Worm (Caenorhabditis elegans): Measurements from ENCODE around the gene F10G7.5.

F10G7.5 gene

DNA sequence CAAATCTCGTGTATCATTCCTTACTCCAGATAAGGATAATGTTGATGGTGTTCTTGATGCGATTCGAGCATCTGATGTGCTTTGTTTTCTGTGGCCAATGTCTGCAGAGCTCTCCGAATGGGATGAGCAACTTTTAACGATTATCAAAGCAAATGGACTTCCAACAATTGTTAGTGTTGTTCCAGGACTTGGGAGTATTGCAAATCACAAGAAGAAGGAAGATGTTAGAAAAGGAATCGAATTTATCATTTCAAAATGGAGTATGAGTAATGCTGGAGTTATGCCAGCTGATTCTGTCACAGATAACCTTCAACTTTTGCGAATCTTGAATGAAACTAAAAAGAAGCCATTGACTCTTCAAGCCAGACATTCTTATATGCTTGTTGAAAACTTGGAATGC lies 17.6 kb downstream of the F10G7.5 start:
- TF ChIP-seq nhr-76 (tag; optimal IDR thresholded peaks at IDR 0.05), result no peak
- peak in 1 of 2 experiments; percentile 96 for TF ChIP-seq unc-62 (GFP tag; optimal IDR thresholded peaks at IDR 0.05 in 1 of 2)
- no peak for TF ChIP-seq unc-62 (tag; optimal IDR thresholded peaks at IDR 0.05)

DNA sequence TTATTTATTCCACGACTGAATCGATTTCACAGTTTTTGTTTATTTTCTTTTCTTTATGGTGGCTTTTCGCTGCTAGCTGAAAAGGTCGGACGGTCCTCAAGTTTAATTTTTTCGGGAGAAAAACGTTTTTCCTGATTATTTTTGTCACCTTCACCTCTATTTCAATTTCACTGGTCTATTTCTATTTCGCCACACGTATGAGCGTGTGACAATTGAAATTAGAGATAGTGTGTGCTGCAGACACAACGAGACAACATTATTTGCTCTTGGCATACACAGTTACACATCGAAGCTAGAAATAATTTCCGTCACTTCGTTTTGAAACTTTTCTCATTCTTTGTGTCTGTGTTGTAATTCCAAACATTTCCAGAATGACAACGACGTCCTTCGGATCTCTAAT lies 22.5 kb downstream of the F10G7.5 start, which contains the start of gene F41C3.8:
F41C3.8 (plus strand) TSS at position 371 of the 400 bp plus-strand sequence.
- TF ChIP-seq unc-130 (GFP tag; optimal IDR thresholded peaks at IDR 0.05) (no peak), madf-5 (GFP tag; IDR thresholded peaks at IDR 0.05) (no peak), daf-16 (GFP tag; optimal IDR thresholded peaks at IDR 0.05) (no peak), daf-16 (tag; optimal IDR thresholded peaks at IDR 0.05) (peak; percentile 27), hlh-30 (tag; optimal IDR thresholded peaks at IDR 0.05; ENCODE audit: insufficient read depth) (peak; percentile 30), lin-29 (GFP tag; IDR thresholded peaks at IDR 0.05) (no peak), nhr-11 (tag; optimal IDR thresholded peaks at IDR 0.05) (no peak), mdl-1 (tag; optimal IDR thresholded peaks at IDR 0.05) (no peak), nhr-25 (tag; optimal IDR thresholded peaks at IDR 0.05; ENCODE audit: borderline replicate concordance, insufficient read depth) (no peak), zag-1 (tag; optimal IDR thresholded peaks at IDR 0.05) (no peak), dve-1 (tag; optimal IDR thresholded peaks at IDR 0.05; ENCODE audit: insufficient read depth) (peak; percentile 13), hlh-11 (tag; optimal IDR thresholded peaks at IDR 0.05) (peak; percentile 20), dmd-6 (GFP tag; IDR thresholded peaks at IDR 0.05) (peak; percentile 42; the same call in 1 of the 2 replicates), pqm-1 (tag; optimal IDR thresholded peaks at IDR 0.05) (peak; percentile 75), nhr-28 (tag; optimal IDR thresholded peaks at IDR 0.05) (peak; percentile 80)

DNA sequence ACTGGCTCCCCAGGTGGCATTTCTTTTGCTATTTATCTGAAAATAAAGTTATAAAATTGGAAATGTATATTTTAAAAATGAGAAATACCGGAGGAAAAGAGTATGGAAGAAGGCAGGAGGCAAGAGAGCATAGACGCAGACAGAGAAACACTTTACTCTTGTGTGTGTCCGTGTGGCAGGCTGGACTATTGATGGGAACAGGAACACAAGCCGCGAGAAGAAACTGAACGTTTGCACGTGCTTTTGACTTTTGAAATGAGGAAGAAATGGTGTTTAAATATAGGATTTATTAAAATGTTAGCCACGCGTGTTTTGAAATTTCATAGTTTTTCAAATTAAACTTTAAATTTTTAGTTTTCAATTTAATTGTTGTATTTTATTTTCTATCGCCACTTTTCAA lies 32.9 kb downstream of the F10G7.5 start, which contains the start of gene F10G7.10:
F10G7.10 (minus strand) TSS at position 145 of the 400 bp plus-strand sequence.
- TF ChIP-seq hmg-1.1 (GFP tag; IDR thresholded peaks at IDR 0.05) (0 out of 2 replicates have a peak, but pooled peaks have one; percentile 39), hlh-30 (tag; optimal IDR thresholded peaks at IDR 0.05; ENCODE audit: insufficient read depth) (peak; percentile 83), mep-1 (tag; optimal IDR thresholded peaks at IDR 0.05) (peak; percentile 0), unc-62 (GFP tag; optimal IDR thresholded peaks at IDR 0.05 in 1 of 2) (peak in 1 of 2 experiments; percentile 59), unc-62 (tag; optimal IDR thresholded peaks at IDR 0.05) (no peak), lin-15B (tag; optimal IDR thresholded peaks at IDR 0.05) (no peak), ceh-44 (GFP tag; IDR thresholded peaks at IDR 0.05) (no peak), hif-1 (tag; optimal IDR thresholded peaks at IDR 0.05) (peak in 1 of 2 experiments; percentile 50), nhr-6 (tag; optimal IDR thresholded peaks at IDR 0.05) (peak; percentile 3), dve-1 (tag; optimal IDR thresholded peaks at IDR 0.05; ENCODE audit: insufficient read depth) (peak; percentile 36), lsy-2 (tag; optimal IDR thresholded peaks at IDR 0.05) (peak in 1 of 2 experiments; percentile 28), mxl-3 (GFP tag; optimal IDR thresholded peaks at IDR 0.05) (peak; percentile 69), nhr-48 (tag; optimal IDR thresholded peaks at IDR 0.05) (no peak), set-16 (GFP tag; IDR thresholded peaks at IDR 0.05) (no peak), unc-39 (tag; optimal IDR thresholded peaks at IDR 0.05) (no peak), hlh-11 (tag; optimal IDR thresholded peaks at IDR 0.05) (peak; percentile 42), mdl-1 (tag; optimal IDR thresholded peaks at IDR 0.05) (peak; percentile 30 to 84), daf-16 (GFP tag; optimal IDR thresholded peaks at IDR 0.05) (no peak), daf-16 (tag; optimal IDR thresholded peaks at IDR 0.05) (peak; percentile 29), mes-2 (tag; optimal IDR thresholded peaks at IDR 0.05; ENCODE audit: poor library complexity, severe bottlenecking) (peak; percentile 31), nhr-28 (tag; optimal IDR thresholded peaks at IDR 0.05) (no peak), T26A8.4 (GFP tag; IDR thresholded peaks at IDR 0.05) (no peak), Y48G9A.11 (GFP tag; IDR thresholded peaks at IDR 0.05) (no peak), F37D6.2 (tag; optimal IDR thresholded peaks at IDR 0.05) (no peak)

DNA sequence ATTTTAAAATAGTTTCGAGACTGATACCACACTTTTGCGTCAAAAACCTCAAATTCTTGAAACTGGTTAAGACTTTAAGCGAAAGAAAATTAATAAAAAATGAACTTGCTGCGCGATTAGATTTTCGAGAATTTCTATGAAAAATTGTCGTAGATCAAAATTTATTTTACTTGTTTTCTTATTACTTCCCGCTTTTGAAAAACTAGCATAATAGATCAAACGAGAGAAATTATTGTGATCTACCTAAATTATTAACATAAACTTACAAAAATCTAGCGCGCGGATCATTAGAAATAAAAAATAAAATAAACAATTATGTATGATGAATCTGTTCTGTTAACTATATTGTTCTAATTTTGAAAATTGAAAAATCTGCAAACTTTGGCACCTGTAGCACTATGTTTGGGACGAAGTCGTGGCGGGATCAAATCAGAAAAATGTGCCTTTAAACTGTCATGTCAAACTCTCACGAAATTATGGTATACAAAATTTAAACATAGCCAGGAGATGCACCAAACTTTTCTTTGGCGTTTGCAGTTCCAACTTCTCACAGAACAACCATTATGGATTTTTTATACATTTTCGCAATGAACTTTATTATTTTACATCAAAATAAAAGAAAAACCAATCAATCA lies 33.7 kb downstream of the F10G7.5 start:
- TF ChIP-seq mep-1 (tag; optimal IDR thresholded peaks at IDR 0.05) (no peak), dve-1 (tag; optimal IDR thresholded peaks at IDR 0.05; ENCODE audit: insufficient read depth) (peak; percentile 47), lin-13 (GFP tag; optimal IDR thresholded peaks at IDR 0.05) (no peak), lin-29 (GFP tag; IDR thresholded peaks at IDR 0.05) (no peak), unc-39 (tag; optimal IDR thresholded peaks at IDR 0.05) (no peak), lin-1 (GFP tag; IDR thresholded peaks at IDR 0.05) (no peak), T26A8.4 (GFP tag; IDR thresholded peaks at IDR 0.05) (0 out of 2 replicates have a peak, but pooled peaks have one; percentile 23), ama-1 (optimal IDR thresholded peaks at IDR 0.05) (peak; percentile 75), nhr-237 (tag; optimal IDR thresholded peaks at IDR 0.05) (no peak), R02D3.7 (tag; optimal IDR thresholded peaks at IDR 0.05) (no peak), ZK337.2 (GFP tag; IDR thresholded peaks at IDR 0.05) (no peak), nhr-11 (tag; optimal IDR thresholded peaks at IDR 0.05) (no peak), Y5F2A.4 (GFP tag; optimal IDR thresholded peaks at IDR 0.05) (no peak), skn-1 (tag; optimal IDR thresholded peaks at IDR 0.05) (no peak), daf-8 (GFP tag; IDR thresholded peaks at IDR 0.05) (no peak), daf-19 (GFP tag; conservative IDR thresholded peaks at IDR 0.05) (no peak), ztf-11 (tag; optimal IDR thresholded peaks at IDR 0.05) (no peak)
